Worm (Caenorhabditis elegans) whole organism, L4 larva: ENCODE results near the gene icd-1.

Experiments
- F10B5.3 ChIP-seq: sonication (generic microtip); optimal IDR thresholded peaks from 2 replicates; lab custom pipeline; 2016; ENCODE audit warnings: mild to moderate bottlenecking, missing genetic modification characterization, missing compliant biosample characterization
- F26F4.8 ChIP-seq: fragments of 200-800 bp; sonication (Bioruptor generic); conservative IDR thresholded peaks from 2 replicates; pipeline ENCODE4 v1.3.6; 2022; ENCODE audit warnings: missing genetic modification characterization, missing compliant biosample characterization
- F49E8.2 ChIP-seq: sonication (generic microtip); optimal IDR thresholded peaks from 2 replicates; lab custom pipeline; 2016; ENCODE audit warnings: missing compliant biosample characterization, mild to moderate bottlenecking, missing genetic modification characterization, borderline replicate concordance
- R02D3.7 ChIP-seq: fragments of 150-350 bp; sonication (generic microtip); optimal IDR thresholded peaks from 3 replicates; lab custom pipeline; 2014; ENCODE audit warnings: missing biosample characterization, missing genetic modification characterization
- T20F7.1 ChIP-seq: fragments of 200-800 bp; sonication (Bioruptor generic); optimal IDR thresholded peaks from 2 replicates; lab custom pipeline; 2018; ENCODE audit warnings: mild to moderate bottlenecking, missing genetic modification characterization, missing compliant biosample characterization
- T26A8.4 ChIP-seq: fragments of 200-800 bp; sonication (Bioruptor generic); IDR thresholded peaks from 2 replicates; pipeline ENCODE4 v1.3.6; 2022; ENCODE audit warnings: missing genetic modification characterization, missing compliant biosample characterization
- ZK546.5 ChIP-seq, 2 experiments: sonication (generic microtip); optimal IDR thresholded peaks; 2 replicates each; lab custom pipeline; 2017; ENCODE audit warnings: missing biosample characterization in 2 of 2, missing genetic modification characterization in 2 of 2
- aly-2 ChIP-seq: sonication (generic microtip); optimal IDR thresholded peaks from 2 replicates; lab custom pipeline; 2018; ENCODE audit warnings: missing biosample characterization, missing genetic modification characterization
- ama-1 ChIP-seq: fragments of 150-350 bp; optimal IDR thresholded peaks from 2 replicates; lab custom pipeline; 2014; ENCODE audit warnings: inconsistent platforms, mixed read lengths
- attf-4 ChIP-seq: sonication (generic microtip); optimal IDR thresholded peaks from 3 replicates; lab custom pipeline; 2017; ENCODE audit warnings: missing biosample characterization, missing genetic modification characterization
- ceh-20 ChIP-seq: fragments of 200-800 bp; sonication (Bioruptor generic); IDR thresholded peaks from 2 replicates; pipeline ENCODE4 v1.3.6; 2022; ENCODE audit warnings: missing genetic modification reagents, missing genetic modification characterization, missing compliant biosample characterization
- ceh-32 ChIP-seq: sonication (generic microtip); optimal IDR thresholded peaks from 2 replicates; lab custom pipeline; 2016; ENCODE audit warnings: mild to moderate bottlenecking, missing genetic modification characterization, missing compliant biosample characterization; ENCODE audit not compliant: poor library complexity
- ceh-44 ChIP-seq: fragments of 200-800 bp; sonication (Bioruptor generic); IDR thresholded peaks from 2 replicates; pipeline ENCODE4 v1.3.6; 2022; ENCODE audit warnings: missing genetic modification reagents, missing genetic modification characterization, missing compliant biosample characterization
- ceh-82 ChIP-seq: sonication (generic microtip); optimal IDR thresholded peaks from 2 replicates; lab custom pipeline; 2017; ENCODE audit warnings: missing biosample characterization, missing genetic modification characterization
- daf-12 ChIP-seq: fragments of 150-350 bp; optimal IDR thresholded peaks from 2 replicates; lab custom pipeline; 2014; ENCODE audit warnings: missing biosample characterization, missing genetic modification reagents, missing genetic modification characterization
- dmd-8 ChIP-seq: fragments of 200-800 bp; sonication (Bioruptor generic); IDR thresholded peaks from 2 replicates; pipeline ENCODE4 v1.3.6; 2022; ENCODE audit warnings: missing genetic modification characterization, missing compliant biosample characterization
- dmd-9 ChIP-seq: fragments of 200-800 bp; sonication (Bioruptor generic); IDR thresholded peaks from 2 replicates; pipeline ENCODE4 v1.3.6; 2022; ENCODE audit warnings: missing genetic modification reagents, missing genetic modification characterization, missing compliant biosample characterization
- duxl-1 ChIP-seq: sonication (generic microtip); optimal IDR thresholded peaks from 2 replicates; lab custom pipeline; 2016; ENCODE audit warnings: mild to moderate bottlenecking, missing genetic modification characterization, moderate library complexity, missing compliant biosample characterization; ENCODE audit not compliant: poor library complexity
- dve-1 ChIP-seq: sonication (generic microtip); optimal IDR thresholded peaks from 2 replicates; lab custom pipeline; 2017; ENCODE audit warnings: antibody characterized with exemption, mild to moderate bottlenecking, missing genetic modification characterization, missing compliant biosample characterization; ENCODE audit not compliant: insufficient read depth
- fkh-10 ChIP-seq: fragments of 150-350 bp; optimal IDR thresholded peaks from 2 replicates; lab custom pipeline; 2014; ENCODE audit warnings: missing biosample characterization, missing genetic modification reagents, missing genetic modification characterization
- fos-1 ChIP-seq: fragments of 150-350 bp; optimal IDR thresholded peaks from 2 replicates; lab custom pipeline; 2014; ENCODE audit warnings: missing biosample characterization, missing genetic modification characterization
- hlh-30 ChIP-seq: sonication (generic microtip); optimal IDR thresholded peaks from 2 replicates; lab custom pipeline; 2017; ENCODE audit warnings: antibody characterized with exemption, mild to moderate bottlenecking, missing genetic modification characterization, missing compliant biosample characterization; ENCODE audit not compliant: insufficient read depth
- hmg-1.1 ChIP-seq: fragments of 200-800 bp; sonication (Bioruptor generic); IDR thresholded peaks from 2 replicates; pipeline ENCODE4 v1.3.6; 2022; ENCODE audit warnings: missing genetic modification reagents, missing genetic modification characterization, missing compliant biosample characterization
- jun-1 ChIP-seq: fragments of 150-350 bp; optimal IDR thresholded peaks from 2 replicates; lab custom pipeline; 2014; ENCODE audit warnings: missing biosample characterization, missing genetic modification reagents, missing genetic modification characterization
- lin-29 ChIP-seq: fragments of 200-800 bp; sonication (Bioruptor generic); IDR thresholded peaks from 2 replicates; pipeline ENCODE4 v1.3.6; 2022; ENCODE audit warnings: missing genetic modification reagents, missing genetic modification characterization, missing compliant biosample characterization
- lin-38 ChIP-seq: fragments of 200-800 bp; sonication (Bioruptor generic); IDR thresholded peaks from 2 replicates; pipeline ENCODE4 v1.3.6; 2022; ENCODE audit warnings: missing genetic modification reagents, missing genetic modification characterization, missing compliant biosample characterization
- lin-39 ChIP-seq: fragments of 150-350 bp; optimal IDR thresholded peaks from 2 replicates; lab custom pipeline; 2014; ENCODE audit warnings: missing biosample characterization, missing genetic modification reagents, missing genetic modification characterization
- madf-5 ChIP-seq, 2 experiments: fragments of 200-800 bp; sonication (Bioruptor generic); IDR thresholded peaks; 2 replicates each; pipeline ENCODE4 v1.3.6; 2022; ENCODE audit warnings: missing compliant biosample characterization in 2 of 2, missing genetic modification characterization in 2 of 2
- madf-9 ChIP-seq: fragments of 200-800 bp; sonication (Bioruptor generic); conservative IDR thresholded peaks from 2 replicates; pipeline ENCODE4 v1.3.6; 2022; ENCODE audit warnings: missing genetic modification reagents, missing genetic modification characterization, missing compliant biosample characterization
- mdt-29 ChIP-seq: fragments of 200-800 bp; sonication (Bioruptor generic); IDR thresholded peaks from 2 replicates; pipeline ENCODE4 v1.3.6; 2022; ENCODE audit warnings: missing genetic modification reagents, missing genetic modification characterization, missing compliant biosample characterization
- mep-1 ChIP-seq: fragments of 150-350 bp; sonication (generic microtip); optimal IDR thresholded peaks from 3 replicates; lab custom pipeline; 2014; ENCODE audit warnings: missing biosample characterization, missing genetic modification characterization
- mes-2 ChIP-seq: sonication (generic microtip); optimal IDR thresholded peaks from 2 replicates; lab custom pipeline; 2016; ENCODE audit warnings: missing genotype, mild to moderate bottlenecking, missing genetic modification characterization, missing compliant biosample characterization; ENCODE audit not compliant: poor library complexity, severe bottlenecking
- nhr-102 ChIP-seq: sonication (generic microtip); optimal IDR thresholded peaks from 2 replicates; lab custom pipeline; 2016; ENCODE audit warnings: mild to moderate bottlenecking, missing genetic modification characterization, moderate library complexity, missing compliant biosample characterization
- nhr-237 ChIP-seq: sonication (generic microtip); optimal IDR thresholded peaks from 2 replicates; lab custom pipeline; 2017; ENCODE audit warnings: missing biosample characterization, missing genetic modification characterization
- nhr-25 ChIP-seq: sonication (generic microtip); optimal IDR thresholded peaks from 2 replicates; lab custom pipeline; 2017; ENCODE audit warnings: missing genetic modification characterization, mild to moderate bottlenecking, missing compliant biosample characterization, antibody characterized with exemption, moderate library complexity, borderline replicate concordance; ENCODE audit not compliant: insufficient read depth
- nhr-41 ChIP-seq: fragments of 200-800 bp; sonication (Bioruptor generic); IDR thresholded peaks from 2 replicates; pipeline ENCODE4 v1.3.6; 2022; ENCODE audit warnings: missing genetic modification reagents, missing genetic modification characterization, missing compliant biosample characterization
- nhr-42 ChIP-seq: fragments of 200-800 bp; sonication (Bioruptor generic); IDR thresholded peaks from 2 replicates; pipeline ENCODE4 v1.3.6; 2022; ENCODE audit warnings: missing genetic modification characterization, missing compliant biosample characterization
- nhr-76 ChIP-seq: fragments of 150-350 bp; optimal IDR thresholded peaks from 2 replicates; lab custom pipeline; 2014; ENCODE audit warnings: missing biosample characterization, missing genetic modification characterization
- nhr-77 ChIP-seq: fragments of 150-350 bp; optimal IDR thresholded peaks from 2 replicates; lab custom pipeline; 2014; ENCODE audit warnings: missing biosample characterization, missing genetic modification characterization
- pha-4 ChIP-seq, 2 experiments: fragments of 150-350 bp in 1 of 2; fragments of 200-800 bp in 1 of 2; sonication (Bioruptor generic) in 1 of 2; IDR thresholded peaks in 1 of 2; optimal IDR thresholded peaks in 1 of 2; 2 replicates each; pipeline versions ENCODE4 v1.3.6 to Lab custom; 2014 to 2022; ENCODE audit warnings: missing genetic modification characterization in 2 of 2, missing genetic modification reagents in 2 of 2, missing biosample characterization in 1 of 2, missing compliant biosample characterization in 1 of 2
- pqm-1 ChIP-seq: sonication (generic microtip); optimal IDR thresholded peaks from 2 replicates; lab custom pipeline; 2017; ENCODE audit warnings: missing biosample characterization, missing genetic modification characterization
- rbr-2 ChIP-seq: sonication (generic microtip); optimal IDR thresholded peaks from 2 replicates; lab custom pipeline; 2016; ENCODE audit warnings: missing genotype, missing genetic modification characterization, missing compliant biosample characterization
- snpc-1.2 ChIP-seq: fragments of 200-800 bp; sonication (Bioruptor generic); IDR thresholded peaks from 2 replicates; pipeline ENCODE4 v1.3.6; 2022; ENCODE audit warnings: missing genetic modification reagents, missing genetic modification characterization, missing compliant biosample characterization
- tra-1 ChIP-seq: fragments of 200-800 bp; sonication (Bioruptor generic); IDR thresholded peaks from 2 replicates; pipeline ENCODE4 v1.3.6; 2022; ENCODE audit warnings: missing genetic modification reagents, missing genetic modification characterization, missing compliant biosample characterization
- unc-130 ChIP-seq: sonication (generic microtip); optimal IDR thresholded peaks from 2 replicates; lab custom pipeline; 2016; ENCODE audit warnings: missing genetic modification reagents, missing genetic modification characterization, missing compliant biosample characterization
- unc-39 ChIP-seq: sonication (generic microtip); optimal IDR thresholded peaks from 2 replicates; lab custom pipeline; 2017; ENCODE audit warnings: missing biosample characterization, missing genetic modification characterization
- zfp-3 ChIP-seq: fragments of 200-800 bp; sonication (Bioruptor generic); conservative IDR thresholded peaks from 2 replicates; pipeline ENCODE4 v1.3.6; 2022; ENCODE audit warnings: missing genetic modification reagents, missing genetic modification characterization, missing compliant biosample characterization
- ztf-11 ChIP-seq: fragments of 150-350 bp; optimal IDR thresholded peaks from 2 replicates; lab custom pipeline; 2014; ENCODE audit warnings: missing biosample characterization, missing genetic modification characterization

The icd-1 gene

ce11 chrII:6588605-6589292 lies at the start of gene icd-1 (continued):
- peak; percentile 10 for TF ChIP-seq pqm-1 (tag; lab: Kevin White, UChicago)
- peak; percentile 96 for TF ChIP-seq nhr-77 (tag; lab: Kevin White, UChicago)
- peak; percentile 89 for TF ChIP-seq ceh-20 (GFP tag; lab: Robert Waterston, UW)
- TF ChIP-seq hmg-1.1 (GFP tag; lab: Robert Waterston, UW): peak; percentile 88
- TF ChIP-seq attf-4 (tag; lab: Kevin White, UChicago): no peak
- no peak for TF ChIP-seq madf-5 (GFP tag; IDR thresholded peaks at IDR 0.05; lab: Robert Waterston, UW)
- TF ChIP-seq nhr-76 (tag; lab: Kevin White, UChicago): peak; percentile 55
- TF ChIP-seq dmd-8 (GFP tag; lab: Robert Waterston, UW): peak; percentile 55; the same call in 1 of the 2 replicates
- TF ChIP-seq fkh-10 (GFP tag; lab: Kevin White, UChicago): peak; percentile 78
- peak; percentile 63; the same call in 1 of the 2 replicates for TF ChIP-seq zfp-3 (GFP tag; lab: Robert Waterston, UW)
- peak; percentile 91 for TF ChIP-seq lin-38 (GFP tag; lab: Robert Waterston, UW)
- peak; percentile 89 for TF ChIP-seq duxl-1 (tag; lab: Kevin White, UChicago)
- TF ChIP-seq rbr-2 (tag; lab: Kevin White, UChicago): peak; percentile 95
- peak; percentile 95 for TF ChIP-seq hlh-30 (tag; lab: Kevin White, UChicago)
- TF ChIP-seq F49E8.2 (tag; lab: Kevin White, UChicago): peak; percentile 84
- TF ChIP-seq nhr-42 (GFP tag; lab: Robert Waterston, UW): peak; percentile 80; the same call in 1 of the 2 replicates
- TF ChIP-seq F26F4.8 (GFP tag; lab: Robert Waterston, UW): no peak
- TF ChIP-seq T20F7.1: peak; percentile 90
- TF ChIP-seq ceh-44: 0 out of 2 replicates have a peak, but pooled peaks have one; percentile 30
- peak; percentile 75 for TF ChIP-seq madf-9 (GFP tag; lab: Robert Waterston, UW)
- peak; percentile 18 for TF ChIP-seq nhr-237
- no peak for TF ChIP-seq unc-39 (tag; lab: Kevin White, UChicago)
- TF ChIP-seq daf-12 (tag; lab: Kevin White, UChicago): no peak
- TF ChIP-seq ZK546.5 (tag; optimal IDR thresholded peaks at IDR 0.05; lab: Kevin White, UChicago): peak in 1 of 2 experiments; percentile 51
- TF ChIP-seq R02D3.7 (tag; lab: Kevin White, UChicago): peak; percentile 10
- peak; percentile 78 for TF ChIP-seq fos-1
- peak; percentile 94 for TF ChIP-seq pha-4 (GFP tag; IDR thresholded peaks at IDR 0.05; lab: Robert Waterston, UW)
- TF ChIP-seq pha-4 (tag; optimal IDR thresholded peaks at IDR 0.05; lab: Kevin White, UChicago): peak; percentile 79
- TF ChIP-seq nhr-41: peak; percentile 62; the same call in 1 of the 2 replicates
- peak; percentile 93 for TF ChIP-seq nhr-102 (tag; lab: Kevin White, UChicago)
- no peak for TF ChIP-seq ceh-82
- TF ChIP-seq tra-1 (GFP tag; lab: Robert Waterston, UW): peak; percentile 81
- no peak for TF ChIP-seq dmd-9 (GFP tag; lab: Robert Waterston, UW)
- peak; percentile 69 for TF ChIP-seq F10B5.3
- peak; percentile 6 for TF ChIP-seq aly-2 (tag; lab: Kevin White, UChicago)
- TF ChIP-seq mep-1 (tag; lab: Kevin White, UChicago): peak; percentile 97
- no peak for TF ChIP-seq ztf-11 (tag; lab: Kevin White, UChicago)
- TF ChIP-seq lin-29 (GFP tag; lab: Robert Waterston, UW): peak; percentile 72
- TF ChIP-seq jun-1: peak; percentile 79
- peak; percentile 88 for TF ChIP-seq mdt-29
- peak; percentile 89 for TF ChIP-seq unc-130
- TF ChIP-seq snpc-1.2 (GFP tag; lab: Robert Waterston, UW): peak; percentile 64
- peak; percentile 94 for TF ChIP-seq T26A8.4
- TF ChIP-seq nhr-25: peak; percentile 91
- peak; percentile 98 for TF ChIP-seq dve-1 (tag; lab: Kevin White, UChicago)
- no peak for TF ChIP-seq ama-1 (lab: Kevin White, UChicago)
- peak; percentile 92 for TF ChIP-seq mes-2 (tag; lab: Kevin White, UChicago)
- peak; percentile 17 for TF ChIP-seq ceh-32 (tag; lab: Kevin White, UChicago)
- TF ChIP-seq lin-39: no peak
